Worm (Caenorhabditis elegans) whole organism, early embryonic: ENCODE results near the gene K01H12.4.

Experiments used
- B0310.2 ChIP-seq: sonication (generic microtip); optimal IDR thresholded peaks from 2 replicates; lab custom pipeline; 2016; ENCODE audit warnings: mild to moderate bottlenecking, missing genetic modification characterization, missing compliant biosample characterization
- ama-1 ChIP-seq: fragments of 150-350 bp; optimal IDR thresholded peaks from 2 replicates; lab custom pipeline; 2014
- flt-1 ChIP-seq: fragments of 200-800 bp; sonication (Bioruptor generic); IDR thresholded peaks from 2 replicates; pipeline ENCODE4 v1.3.6; 2022; ENCODE audit warnings: missing genetic modification characterization, missing compliant biosample characterization
- hmg-4 ChIP-seq: fragments of 200-800 bp; sonication (Bioruptor generic); optimal IDR thresholded peaks from 2 replicates; lab custom pipeline; 2018; ENCODE audit warnings: mild to moderate bottlenecking, missing genetic modification characterization, missing compliant biosample characterization
- sea-1 ChIP-seq: fragments of 200-800 bp; sonication (Bioruptor generic); conservative IDR thresholded peaks from 2 replicates; pipeline ENCODE4 v1.3.6; 2022; ENCODE audit warnings: missing genetic modification characterization, missing compliant biosample characterization

- TF ChIP-seq ama-1 (lab: Kevin White, UChicago) (no peak), flt-1 (GFP tag; lab: Robert Waterston, UW) (no peak), hmg-4 (GFP tag; lab: Kevin White, UChicago) (no peak), sea-1 (GFP tag; lab: Robert Waterston, UW) (no peak), B0310.2 (tag; lab: Kevin White, UChicago) (no peak)
Observed at ce11 chrIV:9762667-9763173, 49.8 kb downstream of the K01H12.4 start.
